Fruit fly (Drosophila melanogaster) whole organism, prepupa: ENCODE results near the gene CG31321.
A peak's percentile ranks its signal among the peaks of the same experiment; 100 is the strongest.

ENCODE experiments used
- Blimp-1 ChIP-seq: fragments of 200-800 bp; sonication (Bioruptor generic); optimal IDR thresholded peaks from 3 replicates; lab custom pipeline; 2017; ENCODE audit warnings: missing biosample characterization, missing genetic modification characterization, mild to moderate bottlenecking, moderate library complexity, missing genetic modification reagents
- CG10631 ChIP-seq: fragments of 200-800 bp; sonication (Bioruptor generic); optimal IDR thresholded peaks from 2 replicates; lab custom pipeline; 2016; ENCODE audit warnings: missing biosample characterization, missing genetic modification characterization
- CG10669 ChIP-seq: fragments of 200-800 bp; sonication (Bioruptor generic); optimal IDR thresholded peaks from 3 replicates; lab custom pipeline; 2018; ENCODE audit warnings: missing biosample characterization, mild to moderate bottlenecking, missing genetic modification characterization, moderate library complexity
- CG11294 ChIP-seq: fragments of 200-800 bp; sonication (Bioruptor generic); IDR thresholded peaks from 2 replicates; pipeline ENCODE4 v1.3.6; 2022; ENCODE audit warnings: missing biosample characterization, missing genetic modification characterization
- CG11902 ChIP-seq: fragments of 200-800 bp; sonication (Bioruptor generic); optimal IDR thresholded peaks from 3 replicates; lab custom pipeline; 2016; ENCODE audit warnings: missing biosample characterization, missing genetic modification characterization
- CG15336 ChIP-seq: fragments of 200-800 bp; sonication (Bioruptor generic); IDR thresholded peaks from 2 replicates; pipeline ENCODE4 v1.3.6; 2022; ENCODE audit warnings: missing biosample characterization, missing genetic modification characterization
- CG1621 ChIP-seq: fragments of 200-800 bp; sonication (Bioruptor generic); optimal IDR thresholded peaks from 3 replicates; lab custom pipeline; 2018; ENCODE audit warnings: missing biosample characterization, mild to moderate bottlenecking, missing genetic modification characterization
- CG16779 ChIP-seq: fragments of 200-800 bp; sonication (Bioruptor generic); optimal IDR thresholded peaks from 3 replicates; lab custom pipeline; 2017; ENCODE audit warnings: missing biosample characterization, mild to moderate bottlenecking, missing genetic modification characterization
- CG3032 ChIP-seq: fragments of 200-800 bp; optimal IDR thresholded peaks from 2 replicates; lab custom pipeline; 2019; ENCODE audit warnings: missing biosample characterization, mild to moderate bottlenecking, missing genetic modification characterization, moderate library complexity
- CG31627 ChIP-seq: fragments of 200-800 bp; sonication (Bioruptor generic); optimal IDR thresholded peaks from 3 replicates; lab custom pipeline; 2016; ENCODE audit warnings: missing biosample characterization, missing genetic modification characterization
- CG34406 ChIP-seq: fragments of 200-800 bp; sonication (Bioruptor generic); optimal IDR thresholded peaks from 3 replicates; lab custom pipeline; 2016; ENCODE audit warnings: missing biosample characterization, missing genetic modification characterization
- CG3919 ChIP-seq: fragments of 200-800 bp; sonication (Bioruptor generic); optimal IDR thresholded peaks from 3 replicates; lab custom pipeline; 2016; ENCODE audit warnings: missing biosample characterization, missing genetic modification characterization
- CG4318 ChIP-seq: fragments of 200-800 bp; sonication (Bioruptor generic); optimal IDR thresholded peaks from 3 replicates; lab custom pipeline; 2017; ENCODE audit warnings: missing biosample characterization, mild to moderate bottlenecking, missing genetic modification characterization
- CG6163 ChIP-seq: fragments of 200-800 bp; sonication (Bioruptor generic); IDR thresholded peaks from 3 replicates; pipeline ENCODE4 v1.3.6; 2022; ENCODE audit warnings: missing biosample characterization, missing genetic modification characterization
- CG6276 ChIP-seq: fragments of 200-800 bp; sonication (Bioruptor generic); optimal IDR thresholded peaks from 2 replicates; lab custom pipeline; 2017; ENCODE audit warnings: missing biosample characterization, mild to moderate bottlenecking, missing genetic modification characterization
- CG6792 ChIP-seq: fragments of 200-800 bp; sonication (Bioruptor generic); optimal IDR thresholded peaks from 3 replicates; lab custom pipeline; 2016; ENCODE audit warnings: missing biosample characterization, missing genetic modification characterization
- CG6808 ChIP-seq: fragments of 200-800 bp; sonication (Bioruptor generic); optimal IDR thresholded peaks from 3 replicates; lab custom pipeline; 2017; ENCODE audit warnings: missing biosample characterization, missing genetic modification characterization, mild to moderate bottlenecking, moderate library complexity, missing genetic modification reagents
- CG7368 ChIP-seq: fragments of 200-800 bp; sonication (Bioruptor generic); optimal IDR thresholded peaks from 3 replicates; lab custom pipeline; 2016; ENCODE audit warnings: missing biosample characterization, missing genetic modification characterization
- CG8319 ChIP-seq: fragments of 200-800 bp; sonication (Bioruptor generic); optimal IDR thresholded peaks from 3 replicates; lab custom pipeline; 2016; ENCODE audit warnings: missing biosample characterization, missing genetic modification characterization
- CG8632 ChIP-seq: fragments of 200-800 bp; sonication (Bioruptor generic); optimal IDR thresholded peaks from 3 replicates; lab custom pipeline; 2016; ENCODE audit warnings: missing biosample characterization, missing genetic modification characterization
- CG9139 ChIP-seq: fragments of 200-800 bp; sonication (Bioruptor generic); optimal IDR thresholded peaks from 3 replicates; lab custom pipeline; 2017; ENCODE audit warnings: missing biosample characterization, mild to moderate bottlenecking, missing genetic modification characterization
- Eip75B ChIP-seq: fragments of 200-800 bp; sonication (Bioruptor generic); optimal IDR thresholded peaks from 3 replicates; lab custom pipeline; 2016; ENCODE audit warnings: missing biosample characterization, missing genetic modification characterization
- Eip93F ChIP-seq: fragments of 200-800 bp; sonication (Bioruptor generic); optimal IDR thresholded peaks from 2 replicates; lab custom pipeline; 2016; ENCODE audit warnings: missing biosample characterization, mild to moderate bottlenecking, missing genetic modification characterization
- Ets21C ChIP-seq: fragments of 200-800 bp; sonication (Bioruptor generic); optimal IDR thresholded peaks from 3 replicates; lab custom pipeline; 2016; ENCODE audit warnings: missing biosample characterization, missing genetic modification characterization
- Ets96B ChIP-seq: fragments of 200-800 bp; optimal IDR thresholded peaks from 2 replicates; lab custom pipeline; 2019; ENCODE audit warnings: missing biosample characterization, mild to moderate bottlenecking, missing genetic modification characterization, moderate library complexity
- Hr38 ChIP-seq: sonication (Bioruptor generic); optimal IDR thresholded peaks from 2 replicates; lab custom pipeline; 2016; ENCODE audit warnings: missing biosample characterization, missing genetic modification characterization
- Hr39 ChIP-seq: fragments of 200-800 bp; sonication (Bioruptor generic); optimal IDR thresholded peaks from 2 replicates; lab custom pipeline; 2016; ENCODE audit warnings: missing biosample characterization, missing genetic modification characterization
- Lpt ChIP-seq: fragments of 200-800 bp; sonication (Bioruptor generic); optimal IDR thresholded peaks from 3 replicates; lab custom pipeline; 2016; ENCODE audit warnings: missing biosample characterization, missing genetic modification characterization
- Met ChIP-seq: fragments of 200-800 bp; sonication (Bioruptor generic); optimal IDR thresholded peaks from 3 replicates; lab custom pipeline; 2016; ENCODE audit warnings: missing biosample characterization, missing genetic modification characterization
- Sox102F ChIP-seq: fragments of 200-800 bp; sonication (Bioruptor generic); optimal IDR thresholded peaks from 2 replicates; lab custom pipeline; 2016; ENCODE audit warnings: missing biosample characterization, mild to moderate bottlenecking, missing genetic modification characterization
- Sox15 ChIP-seq: fragments of 200-800 bp; sonication (Bioruptor generic); optimal IDR thresholded peaks from 3 replicates; lab custom pipeline; 2016; ENCODE audit warnings: missing biosample characterization, missing genetic modification characterization
- achi ChIP-seq: fragments of 200-800 bp; sonication (Bioruptor generic); optimal IDR thresholded peaks from 3 replicates; lab custom pipeline; 2016; ENCODE audit warnings: missing biosample characterization, missing genetic modification characterization
- cyc ChIP-seq: fragments of 200-800 bp; sonication (Bioruptor generic); optimal IDR thresholded peaks from 3 replicates; lab custom pipeline; 2016; ENCODE audit warnings: missing biosample characterization, missing genetic modification characterization
- dsx ChIP-seq: fragments of 200-800 bp; optimal IDR thresholded peaks from 3 replicates; lab custom pipeline; 2019; ENCODE audit warnings: missing biosample characterization, mild to moderate bottlenecking, missing genetic modification characterization, moderate library complexity; ENCODE audit not compliant: poor library complexity, severe bottlenecking
- eg ChIP-seq: fragments of 200-800 bp; sonication (Bioruptor generic); IDR thresholded peaks from 3 replicates; pipeline ENCODE4 v1.3.6; 2022; ENCODE audit warnings: missing biosample characterization, missing genetic modification characterization
- fd59A ChIP-seq: fragments of 200-800 bp; sonication (Bioruptor generic); optimal IDR thresholded peaks from 2 replicates; lab custom pipeline; 2017; ENCODE audit warnings: missing biosample characterization, mild to moderate bottlenecking, missing genetic modification characterization, missing genetic modification reagents
- fkh ChIP-seq: fragments of 200-800 bp; sonication (Bioruptor generic); optimal IDR thresholded peaks from 3 replicates; lab custom pipeline; 2017; ENCODE audit warnings: missing biosample characterization, mild to moderate bottlenecking, missing genetic modification characterization, moderate library complexity
- lz ChIP-seq: fragments of 200-800 bp; sonication (Bioruptor generic); optimal IDR thresholded peaks from 3 replicates; lab custom pipeline; 2016; ENCODE audit warnings: missing biosample characterization, missing genetic modification characterization
- net ChIP-seq: fragments of 200-800 bp; sonication (Bioruptor generic); optimal IDR thresholded peaks from 3 replicates; lab custom pipeline; 2016; ENCODE audit warnings: missing biosample characterization, missing genetic modification characterization
- ss ChIP-seq, 2 experiments: fragments of 200-800 bp; sonication (Bioruptor generic); optimal IDR thresholded peaks; 2 replicates in 1 of 2; 3 replicates in 1 of 2; lab custom pipeline; 2017 to 2018; ENCODE audit warnings: mild to moderate bottlenecking in 2 of 2, missing biosample characterization in 2 of 2, missing genetic modification characterization in 2 of 2, moderate library complexity in 1 of 2
- svp ChIP-seq: fragments of 200-800 bp; sonication (Bioruptor generic); peaks from one replicate; lab custom pipeline; 2016; ENCODE audit warnings: missing biosample characterization, missing genetic modification characterization
- topi ChIP-seq: fragments of 200-800 bp; sonication (Bioruptor generic); optimal IDR thresholded peaks from 3 replicates; lab custom pipeline; 2016; ENCODE audit warnings: missing biosample characterization, missing genetic modification characterization

The CG31321 gene

DNA sequence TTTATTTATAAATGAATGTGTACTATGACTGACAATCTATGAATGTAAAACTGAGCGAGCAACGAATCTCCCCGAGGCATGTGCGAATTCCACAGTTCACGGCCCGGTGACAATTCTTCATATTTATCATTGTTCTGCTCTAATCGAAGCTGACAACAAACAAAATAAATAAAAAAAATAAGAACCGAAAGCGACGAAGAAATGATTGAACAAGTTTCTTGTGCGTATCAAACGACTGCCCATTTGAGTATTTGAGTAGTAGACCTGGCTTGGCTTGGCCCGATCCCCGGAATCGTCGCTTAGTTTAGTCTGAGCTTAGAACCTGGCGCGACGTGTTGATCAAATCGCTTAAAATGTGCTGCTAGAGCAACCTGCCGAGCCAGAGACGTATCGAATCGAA lies at the start of gene CG31321:
Gene CG31321, plus strand, starts transcription at position 301 of the 400 bp plus-strand sequence.
- no peak for TF ChIP-seq svp
- no peak for TF ChIP-seq CG7368 (GFP tag; lab: Kevin White, UChicago)
- TF ChIP-seq CG10631 (GFP tag; lab: Kevin White, UChicago) = no peak
- TF ChIP-seq Hr39 (GFP tag; lab: Kevin White, UChicago) = no peak
- TF ChIP-seq CG4318 (GFP tag; lab: Kevin White, UChicago) = no peak
- no peak for TF ChIP-seq CG3032 (tag; lab: Kevin White, UChicago)
- TF ChIP-seq Sox15 (GFP tag; lab: Kevin White, UChicago) = no peak
- TF ChIP-seq CG16779 (tag; lab: Kevin White, UChicago) = no peak
- TF ChIP-seq Hr38 = no peak
- TF ChIP-seq Ets21C (GFP tag; lab: Kevin White, UChicago) = no peak
- TF ChIP-seq CG8319 (GFP tag; lab: Kevin White, UChicago) = no peak
- no peak for TF ChIP-seq CG11902 (GFP tag; lab: Kevin White, UChicago)
- TF ChIP-seq, all 60 proteins: peak for 0

DNA sequence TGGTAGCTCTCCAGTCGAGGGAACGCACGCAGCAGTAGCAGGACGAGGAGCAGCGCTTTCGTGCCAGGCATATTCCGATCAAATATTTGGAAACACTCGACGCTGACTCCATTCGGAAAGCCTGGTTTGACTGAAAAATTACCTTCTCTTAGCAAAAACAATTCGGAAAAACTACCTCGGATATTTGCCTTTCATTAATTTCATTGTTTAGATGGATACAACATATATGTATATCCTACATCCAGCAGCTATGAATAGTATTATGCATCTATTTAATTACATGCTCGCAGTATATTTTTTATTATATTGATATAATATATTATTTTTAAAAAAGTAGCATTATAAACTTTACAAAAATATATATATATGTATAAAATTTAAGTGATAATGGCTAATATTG lies 49.0 kb upstream of the CG31321 start, which contains the start of gene CG14840:
Gene CG14840, minus strand, starts transcription at position 101 of the 400 bp plus-strand sequence.
- TF ChIP-seq Eip75B (GFP tag; lab: Kevin White, UChicago) (no peak), Eip93F (no peak)

dm6 chr3R:14262087-14262486 lies 48.1 kb upstream of the CG31321 start, which contains the start of the genes CG14839 and CG14841:
CG14839 (plus strand) TSS chr3R:14262387.
CG14841 (minus strand) TSS chr3R:14262418.
- TF ChIP-seq CG1621 (tag; lab: Kevin White, UChicago) (no peak), Eip75B (GFP tag; lab: Kevin White, UChicago) (no peak), CG7368 (GFP tag; lab: Kevin White, UChicago) (no peak), CG8632 (GFP tag; lab: Kevin White, UChicago) (no peak), CG15336 (GFP tag; lab: Robert Waterston, UW) (no peak), CG3919 (GFP tag; lab: Kevin White, UChicago) (no peak), CG11294 (GFP tag; lab: Robert Waterston, UW) (no peak), CG11902 (GFP tag; lab: Kevin White, UChicago) (no peak)

dm6 chr3R:14275519-14276172 lies 34.5 kb upstream of the CG31321 start:
- TF ChIP-seq Met (GFP tag; lab: Kevin White, UChicago) = no peak
- TF ChIP-seq CG6276 = no peak
- peak; percentile 7; the same call in 1 of the 3 replicates for TF ChIP-seq CG6163
- TF ChIP-seq CG9139 (GFP tag; lab: Kevin White, UChicago) = no peak
- TF ChIP-seq CG11902 (GFP tag; lab: Kevin White, UChicago) = no peak
- peak; percentile 74 for TF ChIP-seq svp
- no peak for TF ChIP-seq Blimp-1
- no peak for TF ChIP-seq CG11294 (GFP tag; lab: Robert Waterston, UW)
- peak; percentile 53 for TF ChIP-seq CG34406 (GFP tag; lab: Kevin White, UChicago)
- no peak for TF ChIP-seq Lpt (GFP tag; lab: Kevin White, UChicago)
- TF ChIP-seq net (GFP tag; lab: Kevin White, UChicago) = no peak
- TF ChIP-seq topi = no peak
- TF ChIP-seq cyc (GFP tag; lab: Kevin White, UChicago) = no peak
- no peak for TF ChIP-seq fkh
- TF ChIP-seq CG10669 (GFP tag; lab: Kevin White, UChicago) = no peak
- TF ChIP-seq Ets96B (tag; lab: Kevin White, UChicago) = no peak
- TF ChIP-seq ss (GFP tag; optimal IDR thresholded peaks at IDR 0.05; lab: Kevin White, UChicago) = peak in 1 of 2 experiments; percentile 89
- TF ChIP-seq dsx (GFP tag; lab: Kevin White, UChicago) = peak; percentile 70
- no peak for TF ChIP-seq CG7368 (GFP tag; lab: Kevin White, UChicago)
- peak; percentile 24 for TF ChIP-seq CG6792 (GFP tag; lab: Kevin White, UChicago)
- TF ChIP-seq Hr38 = no peak
- TF ChIP-seq fd59A (GFP tag; lab: Kevin White, UChicago) = peak; percentile 20
- TF ChIP-seq eg (GFP tag; lab: Robert Waterston, UW) = no peak
- TF ChIP-seq CG31627 (GFP tag; lab: Kevin White, UChicago) = no peak
- TF ChIP-seq achi (GFP tag; lab: Kevin White, UChicago) = no peak
- TF ChIP-seq Hr39 (GFP tag; lab: Kevin White, UChicago) = no peak
- peak; percentile 23 for TF ChIP-seq Sox102F
- TF ChIP-seq CG3919 (GFP tag; lab: Kevin White, UChicago) = no peak
- no peak for TF ChIP-seq CG4318 (GFP tag; lab: Kevin White, UChicago)
- TF ChIP-seq lz (GFP tag; lab: Kevin White, UChicago) = no peak
- peak; percentile 34 for TF ChIP-seq CG6808 (GFP tag; lab: Kevin White, UChicago)
- TF ChIP-seq CG10631 (GFP tag; lab: Kevin White, UChicago) = peak; percentile 69
